Fruit fly (Drosophila melanogaster): ENCODE measurements around the gene elm.
A peak's percentile ranks its signal among the peaks of the same experiment; 100 is the strongest.

elm gene

dm6 chr3R:5620387-5620956 lies 34.2 kb downstream of the elm start:
- TF ChIP-seq Clk (GFP tag; optimal IDR thresholded peaks at IDR 0.05) (no peak), CG11617 (GFP tag; optimal IDR thresholded peaks at IDR 0.05) (peak; percentile 5)

- TF ChIP-seq ovo (GFP tag; optimal IDR thresholded peaks at IDR 0.05) = no peak
- TF ChIP-seq kay (GFP tag; ENCODE audit: borderline replicate concordance) = no peak
- TF ChIP-seq bab1 (GFP tag; optimal IDR thresholded peaks at IDR 0.05) = no peak
- no peak for TF ChIP-seq Crg-1 (GFP tag; optimal IDR thresholded peaks at IDR 0.05)
- TF ChIP-seq CG5204 (GFP tag; optimal IDR thresholded peaks at IDR 0.05) = no peak
These were observed 36.6 kb downstream of the elm start for dm6 chr3R:5617923-5618623.

dm6 chr3R:5615484-5615883 lies 39.2 kb downstream of the elm start:
- TF ChIP-seq Hr96 (GFP tag; optimal IDR thresholded peaks at IDR 0.05) = no peak
- TF ChIP-seq cic (GFP tag; optimal IDR thresholded peaks at IDR 0.05) = no peak
- TF ChIP-seq CG7045 (GFP tag; optimal IDR thresholded peaks at IDR 0.05) = no peak
- TF ChIP-seq ovo (GFP tag; optimal IDR thresholded peaks at IDR 0.05) = no peak
- TF ChIP-seq CG33017 (tag; optimal IDR thresholded peaks at IDR 0.05) = no peak
- TF ChIP-seq CG14711 (tag; optimal IDR thresholded peaks at IDR 0.05) = no peak
- TF ChIP-seq CG11617 (GFP tag; optimal IDR thresholded peaks at IDR 0.05) = no peak

- TF ChIP-seq CG12768 (GFP tag; optimal IDR thresholded peaks at IDR 0.05) = peak; percentile 7
- TF ChIP-seq Hr96 (GFP tag; optimal IDR thresholded peaks at IDR 0.05) = no peak
- TF ChIP-seq Crg-1 (GFP tag; optimal IDR thresholded peaks at IDR 0.05) = peak; percentile 14
- no peak for TF ChIP-seq Clk (GFP tag; optimal IDR thresholded peaks at IDR 0.05)
- TF ChIP-seq ovo (GFP tag; optimal IDR thresholded peaks at IDR 0.05) = peak; percentile 46
- TF ChIP-seq CG33017 (tag; optimal IDR thresholded peaks at IDR 0.05) = no peak
- TF ChIP-seq CG14711 (tag; optimal IDR thresholded peaks at IDR 0.05) = no peak
- peak; percentile 36 for TF ChIP-seq Mnt (GFP tag; optimal IDR thresholded peaks at IDR 0.05)
- no peak for TF ChIP-seq CG5204 (GFP tag; optimal IDR thresholded peaks at IDR 0.05)
- peak; percentile 59 for TF ChIP-seq CG11617 (GFP tag; optimal IDR thresholded peaks at IDR 0.05)
- peak; percentile 23 for TF ChIP-seq CG7045 (GFP tag; optimal IDR thresholded peaks at IDR 0.05)
- no peak for TF ChIP-seq cic (GFP tag; optimal IDR thresholded peaks at IDR 0.05)
- TF ChIP-seq kay (GFP tag; ENCODE audit: borderline replicate concordance) = no peak
- TF ChIP-seq toe (GFP tag; optimal IDR thresholded peaks at IDR 0.05) = no peak
- peak; percentile 40 for TF ChIP-seq bab1 (GFP tag; optimal IDR thresholded peaks at IDR 0.05)
- peak; percentile 23 for TF ChIP-seq CG7101 (tag; optimal IDR thresholded peaks at IDR 0.05)
- peak; percentile 26 for TF ChIP-seq tj (GFP tag; optimal IDR thresholded peaks at IDR 0.05)
- no peak for TF ChIP-seq cnc (optimal IDR thresholded peaks at IDR 0.05)
- peak; percentile 5 for TF ChIP-seq pad (GFP tag; optimal IDR thresholded peaks at IDR 0.05)
- no peak for TF ChIP-seq CG1620 (GFP tag; optimal IDR thresholded peaks at IDR 0.05)
These were observed 41.6 kb downstream of the elm start, which contains the start of gene Atu for dm6 chr3R:5613114-5613443. Gene Atu (plus strand): TSS chr3R:5613358.

- TF ChIP-seq cic (GFP tag; optimal IDR thresholded peaks at IDR 0.05) (no peak), CG7045 (GFP tag; optimal IDR thresholded peaks at IDR 0.05) (no peak), Crg-1 (GFP tag; optimal IDR thresholded peaks at IDR 0.05) (no peak), cnc (optimal IDR thresholded peaks at IDR 0.05) (no peak), CG7101 (tag; optimal IDR thresholded peaks at IDR 0.05) (no peak), tj (GFP tag; optimal IDR thresholded peaks at IDR 0.05) (peak; percentile 2)
These were observed 42.1 kb downstream of the elm start, which contains the start of gene Rga for dm6 chr3R:5612372-5613113. Gene Rga (minus strand): TSS chr3R:5613112.

- no peak for TF ChIP-seq CG12768 (GFP tag; optimal IDR thresholded peaks at IDR 0.05)
- TF ChIP-seq Hr96 (GFP tag; optimal IDR thresholded peaks at IDR 0.05) = no peak
- TF ChIP-seq kay (GFP tag; ENCODE audit: borderline replicate concordance) = no peak
- no peak for TF ChIP-seq bab1 (GFP tag; optimal IDR thresholded peaks at IDR 0.05)
- TF ChIP-seq Crg-1 (GFP tag; optimal IDR thresholded peaks at IDR 0.05) = no peak
- no peak for TF ChIP-seq CG11617 (GFP tag; optimal IDR thresholded peaks at IDR 0.05)
- TF ChIP-seq pad (GFP tag; optimal IDR thresholded peaks at IDR 0.05) = no peak
- no peak for TF ChIP-seq cic (GFP tag; optimal IDR thresholded peaks at IDR 0.05)
- no peak for TF ChIP-seq tj (GFP tag; optimal IDR thresholded peaks at IDR 0.05)
- no peak for TF ChIP-seq Clk (GFP tag; optimal IDR thresholded peaks at IDR 0.05)
- no peak for TF ChIP-seq toe (GFP tag; optimal IDR thresholded peaks at IDR 0.05)
- TF ChIP-seq CG1620 (GFP tag; optimal IDR thresholded peaks at IDR 0.05) = no peak
- no peak for TF ChIP-seq CG7045 (GFP tag; optimal IDR thresholded peaks at IDR 0.05)
- no peak for TF ChIP-seq CG7101 (tag; optimal IDR thresholded peaks at IDR 0.05)
- no peak for TF ChIP-seq Mnt (GFP tag; optimal IDR thresholded peaks at IDR 0.05)
- no peak for TF ChIP-seq CG14711 (tag; optimal IDR thresholded peaks at IDR 0.05)
- no peak for TF ChIP-seq cnc (optimal IDR thresholded peaks at IDR 0.05)
These were observed 42.9 kb downstream of the elm start for dm6 chr3R:5611733-5612132.

All from whole organism, adult.